Fruit fly (Drosophila melanogaster): Measurements from ENCODE around the gene ppk31.

ppk31 gene

DNA sequence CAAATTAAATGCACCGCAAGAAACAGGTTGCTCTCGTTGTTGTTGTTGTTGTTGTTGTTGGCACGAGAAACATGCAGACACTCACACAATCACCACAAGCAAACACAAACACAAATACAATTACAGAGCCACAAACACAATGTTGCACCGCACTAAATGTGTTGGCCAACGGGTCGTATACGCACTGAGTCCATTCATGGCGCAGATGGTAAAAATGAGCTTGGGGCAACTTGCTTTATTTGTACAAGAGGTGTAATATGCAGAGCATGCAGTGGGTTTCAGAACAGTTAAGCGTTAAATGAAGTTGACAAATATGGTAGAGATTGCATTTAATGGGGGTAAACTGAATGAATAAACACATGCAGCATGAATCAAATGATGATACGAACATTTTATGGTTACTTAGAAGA is 25.0 kb upstream of the ppk31 start (continued):
- TF ChIP-seq eyg (GFP tag; optimal IDR thresholded peaks at IDR 0.05) (peak; percentile 17), CG17612 (GFP tag; IDR thresholded peaks at IDR 0.05) (no peak), ham (GFP tag; IDR thresholded peaks at IDR 0.05) (no peak), CG8388 (GFP tag; optimal IDR thresholded peaks at IDR 0.05) (peak; percentile 6), Ada2b (GFP tag; IDR thresholded peaks at IDR 0.05) (no peak), CG5953 (GFP tag; IDR thresholded peaks at IDR 0.05) (peak; percentile 57), zen2 (GFP tag; IDR thresholded peaks at IDR 0.05; ENCODE audit: partially characterized antibody) (no peak), D19B (GFP tag; optimal IDR thresholded peaks at IDR 0.05) (no peak), ro (GFP tag; IDR thresholded peaks at IDR 0.05) (no peak), Elba2 (GFP tag; optimal IDR thresholded peaks at IDR 0.05) (no peak), YL-1 (GFP tag; optimal IDR thresholded peaks at IDR 0.05) (peak; percentile 27), bcd (GFP tag; optimal IDR thresholded peaks at IDR 0.05) (no peak), crc (GFP tag; optimal IDR thresholded peaks at IDR 0.05) (no peak), MESR4 (GFP tag; optimal IDR thresholded peaks at IDR 0.05) (no peak), al (GFP tag; IDR thresholded peaks at IDR 0.05) (no peak), B-H2 (GFP tag; optimal IDR thresholded peaks at IDR 0.05) (no peak), sisA (GFP tag; IDR thresholded peaks at IDR 0.05) (no peak), nerfin-2 (GFP tag; IDR thresholded peaks at IDR 0.05; ENCODE audit: partially characterized antibody) (no peak), tgo (GFP tag; IDR thresholded peaks at IDR 0.05) (no peak), Hmr (GFP tag; optimal IDR thresholded peaks at IDR 0.05) (peak; percentile 24), CG11456 (GFP tag; IDR thresholded peaks at IDR 0.05) (no peak), sim (GFP tag; IDR thresholded peaks at IDR 0.05) (no peak), oc (tag; optimal IDR thresholded peaks at IDR 0.05) (peak; percentile 62), CG11504 (tag; optimal IDR thresholded peaks at IDR 0.05) (peak; percentile 62), Fer3 (tag; optimal IDR thresholded peaks at IDR 0.05) (no peak), cwo (GFP tag; optimal IDR thresholded peaks at IDR 0.05) (peak; percentile 2), Oaz (GFP tag; IDR thresholded peaks at IDR 0.05) (no peak), CG12769 (tag; optimal IDR thresholded peaks at IDR 0.05) (peak; percentile 45), pnt (GFP tag; optimal IDR thresholded peaks at IDR 0.05) (no peak), CG10366 (GFP tag; IDR thresholded peaks at IDR 0.05) (no peak), Hey (tag; optimal IDR thresholded peaks at IDR 0.05) (peak; percentile 1), CG8478 (optimal IDR thresholded peaks at IDR 0.05) (no peak), bab2 (GFP tag; optimal IDR thresholded peaks at IDR 0.05) (peak; percentile 16), Dp (GFP tag; optimal IDR thresholded peaks at IDR 0.05) (no peak), Sox102F (GFP tag; optimal IDR thresholded peaks at IDR 0.05) (peak; percentile 45), CG13123 (GFP tag; optimal IDR thresholded peaks at IDR 0.05) (no peak), Rfx (GFP tag; IDR thresholded peaks at IDR 0.05) (no peak), CG1529 (GFP tag; optimal IDR thresholded peaks at IDR 0.05) (peak; percentile 64), unc-4 (GFP tag; IDR thresholded peaks at IDR 0.05; ENCODE audit: partially characterized antibody) (no peak), sug (tag; optimal IDR thresholded peaks at IDR 0.05) (no peak), CG6791 (GFP tag; IDR thresholded peaks at IDR 0.05; ENCODE audit: partially characterized antibody) (no peak), ftz-f1 (GFP tag; optimal IDR thresholded peaks at IDR 0.05) (no peak), Eip74EF (GFP tag; optimal IDR thresholded peaks at IDR 0.05) (peak in 1 of 2 experiments; percentile 52), dmrt11E (tag; optimal IDR thresholded peaks at IDR 0.05) (no peak), CG4820 (GFP tag; optimal IDR thresholded peaks at IDR 0.05) (no peak), esg (GFP tag; conservative IDR thresholded peaks at IDR 0.05) (no peak), CG32532 (GFP tag; IDR thresholded peaks at IDR 0.05) (no peak), Hr78 (GFP tag; optimal IDR thresholded peaks at IDR 0.05) (peak in 1 of 2 experiments; percentile 68), CG32767 (GFP tag; IDR thresholded peaks at IDR 0.05) (no peak), Myb (GFP tag; optimal IDR thresholded peaks at IDR 0.05) (no peak), CG13287 (GFP tag; IDR thresholded peaks at IDR 0.05; ENCODE audit: partially characterized antibody) (no peak)
